Worm (Caenorhabditis elegans): ENCODE data around the gene C31G12.4.
"Not testable (repeated sequence)": the region's sequence is repeated elsewhere in the genome, so short reads cannot be mapped to it uniquely, and the experiment has no call there.

The C31G12.4 gene

ce11 chrV:18178659-18179058, at the start of gene C31G12.4:
Gene C31G12.4, minus strand, starts transcription at chrV:18178759.
- TF ChIP-seq unc-62 (GFP tag; optimal IDR thresholded peaks at IDR 0.05), result no peak

DNA sequence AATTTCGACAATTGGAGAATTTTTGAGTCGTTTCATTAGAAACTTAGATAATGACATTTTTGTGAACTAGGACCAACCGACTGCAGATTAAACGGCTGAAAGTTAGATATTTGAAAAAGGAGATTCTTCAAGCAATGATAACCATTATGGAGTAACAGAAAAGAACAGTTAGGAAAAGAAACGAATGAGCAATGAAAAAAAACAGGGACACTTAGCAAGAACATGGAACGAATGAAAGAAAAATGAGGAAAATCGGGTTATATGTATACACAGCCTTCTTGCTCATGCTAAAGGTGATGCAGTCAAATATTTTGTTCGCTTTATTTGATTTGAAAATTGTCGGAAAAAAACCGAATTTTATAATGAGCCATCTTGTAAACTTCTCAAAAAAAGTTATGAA, 45.8 kb upstream of the C31G12.4 start, which contains the start of gene F16H6.10:
Gene F16H6.10, minus strand, starts transcription at position 101 of the 400 bp plus-strand sequence.
- TF ChIP-seq unc-62 (GFP tag; optimal IDR thresholded peaks at IDR 0.05), result no peak

DNA sequence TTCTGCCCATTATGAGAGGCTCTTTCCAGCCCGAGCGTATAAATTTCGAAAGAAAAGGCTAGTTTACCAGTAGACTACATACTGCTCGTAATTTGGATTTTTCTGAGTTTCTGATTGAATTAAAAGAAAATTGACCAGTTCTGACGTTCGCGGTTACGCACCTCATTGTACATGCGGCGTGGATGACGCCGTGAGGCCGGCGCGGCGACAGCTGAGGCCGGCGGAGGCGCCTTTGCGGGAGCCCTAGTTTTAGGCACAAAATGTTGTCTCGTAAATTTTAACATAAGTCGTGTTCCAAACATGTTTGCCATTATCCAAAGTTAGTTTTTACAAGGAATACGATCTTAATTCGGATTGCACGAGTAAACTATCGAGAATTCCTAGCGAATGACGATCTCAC, 38.2 kb upstream of the C31G12.4 start, which contains the start of gene F16H6.9:
Gene F16H6.9, plus strand, starts transcription at position 301 of the 400 bp plus-strand sequence.
- not testable (repeated sequence) for TF ChIP-seq unc-62 (GFP tag; optimal IDR thresholded peaks at IDR 0.05)

DNA sequence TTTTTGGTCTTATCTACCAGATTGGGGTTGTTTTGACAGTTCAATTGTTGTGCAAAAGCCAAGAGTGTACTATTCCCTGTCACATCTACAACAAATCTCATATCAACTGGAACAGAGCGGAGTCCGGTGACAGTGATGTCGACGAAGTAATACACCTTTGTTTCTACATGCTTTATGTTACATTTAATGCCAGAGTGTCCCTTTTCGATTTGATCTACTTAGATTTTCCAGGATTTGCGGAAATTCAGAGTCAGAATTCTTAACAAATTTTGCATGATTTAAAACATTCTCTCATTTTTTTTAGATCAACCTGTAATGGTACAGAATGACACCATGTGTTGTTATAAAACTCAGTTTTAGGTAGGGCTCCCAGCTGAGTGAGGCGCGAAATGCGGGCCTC, 37.6 kb upstream of the C31G12.4 start, which contains the start of gene F16H6.8:
Gene F16H6.8, minus strand, starts transcription at position 101 of the 400 bp plus-strand sequence.
- not testable (repeated sequence) for TF ChIP-seq unc-62 (GFP tag; optimal IDR thresholded peaks at IDR 0.05)

ce11 chrV:18212848-18213247, 34.3 kb upstream of the C31G12.4 start:
- TF ChIP-seq unc-62 (GFP tag; optimal IDR thresholded peaks at IDR 0.05), result no peak

DNA sequence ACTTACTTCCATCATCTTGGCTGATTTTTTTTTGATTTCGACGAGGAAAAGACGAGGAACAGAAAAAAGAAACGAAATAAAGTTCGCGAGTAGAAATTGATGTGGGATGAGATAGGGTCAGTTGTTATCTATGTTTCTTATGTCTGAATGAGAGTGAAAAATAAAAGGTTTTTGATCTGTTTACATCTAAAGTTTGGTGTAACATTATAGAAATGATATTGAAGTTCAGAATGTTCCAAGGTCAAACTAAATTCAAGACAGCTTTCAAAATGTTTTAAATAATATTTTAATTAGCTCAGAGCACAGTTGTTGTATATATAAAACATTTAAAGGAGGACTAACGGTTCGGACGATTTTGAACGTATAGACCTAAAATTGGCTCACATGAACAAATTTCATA, 30.5 kb upstream of the C31G12.4 start, which contains the start of gene F16H6.7:
Gene F16H6.7, minus strand, starts transcription at position 101 of the 400 bp plus-strand sequence.
- no peak for TF ChIP-seq unc-62 (GFP tag; optimal IDR thresholded peaks at IDR 0.05)

- TF ChIP-seq unc-62 (GFP tag; optimal IDR thresholded peaks at IDR 0.05), result no peak
Measured at ce11 chrV:18198421-18198820, 19.9 kb upstream of the C31G12.4 start, which contains the start of gene F16H6.4. Gene F16H6.4, plus strand, starts transcription at chrV:18198721.

DNA sequence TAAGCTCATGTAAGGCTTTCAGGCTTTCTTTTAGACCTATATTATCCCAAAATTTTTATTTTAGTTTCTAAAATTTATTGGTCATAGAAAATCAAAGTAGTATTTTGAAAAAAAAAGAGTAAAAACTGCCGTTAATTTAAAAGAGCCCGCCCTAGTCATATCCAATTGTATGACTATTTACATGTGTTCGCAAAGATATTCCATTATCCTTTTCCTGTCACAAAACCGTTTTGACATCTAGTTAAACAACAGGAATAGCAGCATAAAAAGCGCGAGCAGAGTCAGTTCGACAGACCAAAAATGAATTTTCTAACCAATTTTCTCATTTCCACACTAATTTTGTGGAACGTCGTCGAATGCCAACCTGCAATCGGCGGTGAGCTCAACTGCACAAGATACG, 16.4 kb upstream of the C31G12.4 start, which contains the start of gene F16H6.3:
Gene F16H6.3, plus strand, starts transcription at position 301 of the 400 bp plus-strand sequence.
- TF ChIP-seq unc-62 (GFP tag; optimal IDR thresholded peaks at IDR 0.05), result no peak

ce11 chrV:18191128-18191527, 12.6 kb upstream of the C31G12.4 start, which contains the start of gene clec-42:
Gene clec-42, plus strand, starts transcription at chrV:18191412.
- TF ChIP-seq unc-62 (GFP tag; optimal IDR thresholded peaks at IDR 0.05), result no peak

DNA sequence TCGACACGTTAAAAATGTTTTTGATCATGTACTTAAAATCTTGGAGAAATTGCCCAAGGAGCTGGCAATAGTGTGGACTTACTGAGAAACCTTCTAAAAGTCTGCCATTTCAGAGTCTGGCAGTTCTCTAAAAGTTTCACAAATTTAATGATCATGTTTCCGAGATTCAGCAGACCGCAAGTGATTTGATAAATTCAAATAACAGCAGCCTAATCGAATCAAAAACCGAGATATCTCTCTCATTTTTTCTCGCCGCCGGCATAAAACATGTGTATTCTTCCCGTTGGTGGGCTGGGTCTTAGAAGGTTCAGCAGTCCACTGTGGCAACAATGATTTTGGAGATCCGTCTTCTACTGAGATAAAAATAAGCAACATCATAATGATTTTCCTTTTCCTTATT, 10.6 kb upstream of the C31G12.4 start, which contains the start of gene clec-246:
Gene clec-246, plus strand, starts transcription at position 301 of the 400 bp plus-strand sequence.
- no peak for TF ChIP-seq unc-62 (GFP tag; optimal IDR thresholded peaks at IDR 0.05)

DNA sequence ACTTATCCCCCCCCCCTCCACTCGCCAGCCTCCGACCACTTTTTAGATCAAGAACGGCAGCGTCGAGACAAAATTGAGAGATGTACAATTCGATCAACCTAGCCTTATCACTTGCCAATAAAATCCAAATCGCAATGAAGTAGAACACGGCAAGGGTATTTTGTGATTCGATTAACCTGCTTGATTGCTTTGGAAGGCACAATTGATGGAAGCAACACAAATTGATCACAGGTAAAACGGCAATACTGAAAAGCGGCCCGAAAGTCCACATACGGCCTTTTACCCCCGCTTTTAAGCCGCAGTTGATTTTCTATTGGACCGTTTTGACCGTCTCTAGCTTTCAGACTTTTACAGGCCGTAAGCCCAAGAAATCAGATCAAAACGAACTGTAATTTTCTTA, 9.8 kb upstream of the C31G12.4 start, which contains the start of gene clec-245:
Gene clec-245, minus strand, starts transcription at position 101 of the 400 bp plus-strand sequence.
- no peak for TF ChIP-seq unc-62 (GFP tag; optimal IDR thresholded peaks at IDR 0.05)

DNA sequence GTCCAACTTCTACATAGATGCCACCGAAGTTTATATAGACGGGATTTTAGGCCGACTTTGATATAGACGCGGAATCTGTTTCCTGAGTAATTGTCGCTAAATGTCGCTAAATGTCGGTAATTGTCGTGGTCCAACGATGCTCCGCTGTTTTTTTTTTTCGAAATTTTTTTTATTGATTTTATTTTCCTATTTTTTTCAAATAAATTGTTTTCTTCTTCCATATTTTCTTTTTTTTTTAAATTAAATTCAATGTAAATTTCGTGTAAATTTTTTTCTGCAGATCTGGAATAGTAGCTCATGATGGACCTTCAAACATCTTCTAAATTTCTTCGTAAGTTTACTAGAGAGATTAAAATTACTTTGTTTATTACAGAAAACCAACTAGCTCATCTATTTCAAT, 6.4 kb upstream of the C31G12.4 start, which contains the start of gene C31G12.3:
Gene C31G12.3, plus strand, starts transcription at position 301 of the 400 bp plus-strand sequence.
- no peak for TF ChIP-seq unc-62 (GFP tag; optimal IDR thresholded peaks at IDR 0.05)

DNA sequence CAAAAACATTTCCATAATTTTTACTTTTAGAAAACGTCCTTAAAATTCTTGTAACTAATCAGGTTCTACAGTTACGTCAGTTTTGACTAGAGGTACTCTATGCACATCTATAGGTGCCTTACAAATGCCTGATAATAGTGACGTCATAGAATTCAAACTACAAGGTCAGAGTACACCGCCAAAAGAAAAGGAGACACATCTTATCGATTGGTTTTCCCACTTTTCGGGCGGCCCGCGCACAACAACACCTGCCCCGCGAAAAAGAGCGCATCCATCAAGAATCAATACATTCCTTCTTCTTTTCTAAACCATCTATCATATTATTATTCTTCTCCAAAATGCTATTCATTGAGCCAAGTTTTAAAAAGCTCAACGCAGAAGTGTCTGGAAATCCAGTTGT, 1.1 kb upstream of the C31G12.4 start, which contains the start of gene C31G12.1:
Gene C31G12.1, plus strand, starts transcription at position 301 of the 400 bp plus-strand sequence.
- no peak for TF ChIP-seq unc-62 (GFP tag; optimal IDR thresholded peaks at IDR 0.05)

ce11 chrV:18171568-18171967, 7.0 kb downstream of the C31G12.4 start, which contains the start of gene C14A6.8:
Gene C14A6.8, minus strand, starts transcription at chrV:18171668.
- TF ChIP-seq unc-62 (GFP tag; optimal IDR thresholded peaks at IDR 0.05), result no peak

DNA sequence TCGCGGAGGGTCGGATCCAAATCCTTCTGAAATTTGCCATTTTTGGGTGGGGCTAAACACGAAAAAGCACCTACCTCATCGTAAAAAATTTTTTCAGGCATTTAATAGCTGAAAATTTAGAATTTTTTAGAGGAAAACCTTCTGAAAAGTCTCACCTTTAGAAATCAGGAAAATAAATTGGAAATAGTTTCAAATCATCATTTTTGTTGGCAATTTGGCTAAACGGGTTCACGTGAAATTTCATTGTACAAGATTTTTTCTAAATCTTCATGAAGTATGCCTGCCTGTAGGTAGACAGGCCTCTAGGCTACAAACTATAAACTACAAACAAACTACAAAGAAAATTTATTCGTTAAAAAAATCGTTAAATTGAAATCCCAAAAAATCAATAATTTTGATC, 10.3 kb downstream of the C31G12.4 start, which contains the start of gene C14A6.7:
Gene C14A6.7, minus strand, starts transcription at position 101 of the 400 bp plus-strand sequence.
- no peak for TF ChIP-seq unc-62 (GFP tag; optimal IDR thresholded peaks at IDR 0.05)

- no peak for TF ChIP-seq unc-62 (GFP tag; optimal IDR thresholded peaks at IDR 0.05)
Measured at ce11 chrV:18167161-18167560, 11.4 kb downstream of the C31G12.4 start, which contains the start of gene C14A6.6. Gene C14A6.6, minus strand, starts transcription at chrV:18167261.

- TF ChIP-seq unc-62 (GFP tag; optimal IDR thresholded peaks at IDR 0.05), result no peak
Measured at ce11 chrV:18164758-18165157, 13.8 kb downstream of the C31G12.4 start, which contains the start of gene C14A6.5. Gene C14A6.5, minus strand, starts transcription at chrV:18164858.
